Fruit fly (Drosophila melanogaster): Measurements from ENCODE around the gene Sec71.

Sec71 gene

dm6 chr2L:13833058-13833457, 39.7 kb downstream of the Sec71 start, which contains the start of the genes GatC, PolG2 and Polr2C (continued):
- TF ChIP-seq dmrt99B (tag; optimal IDR thresholded peaks at IDR 0.05) (no peak), knrl (GFP tag; IDR thresholded peaks at IDR 0.05; ENCODE audit: partially characterized antibody) (peak; percentile 81), z (GFP tag; IDR thresholded peaks at IDR 0.05) (no peak), Spps (tag; optimal IDR thresholded peaks at IDR 0.05) (no peak), CG6813 (GFP tag; optimal IDR thresholded peaks at IDR 0.05) (no peak), pfk (GFP tag; optimal IDR thresholded peaks at IDR 0.05) (no peak), CG32772 (GFP tag; IDR thresholded peaks at IDR 0.05) (no peak), kah (GFP tag; optimal IDR thresholded peaks at IDR 0.05) (no peak), fru (optimal IDR thresholded peaks at IDR 0.05) (no peak), Hr39 (optimal IDR thresholded peaks at IDR 0.05) (no peak), CG8924 (tag; optimal IDR thresholded peaks at IDR 0.05) (peak; percentile 45), sisA (GFP tag; IDR thresholded peaks at IDR 0.05) (no peak), shn (GFP tag; optimal IDR thresholded peaks at IDR 0.05) (no peak), CG14860 (GFP tag; IDR thresholded peaks at IDR 0.05; ENCODE audit: partially characterized antibody) (peak; percentile 76), CG7357 (GFP tag; IDR thresholded peaks at IDR 0.05) (peak; percentile 82), CG2678 (tag; optimal IDR thresholded peaks at IDR 0.05) (no peak), crc (GFP tag; optimal IDR thresholded peaks at IDR 0.05) (no peak), Deaf1 (tag; optimal IDR thresholded peaks at IDR 0.05) (no peak), crol (GFP tag; IDR thresholded peaks at IDR 0.05) (no peak), CG10462 (GFP tag; optimal IDR thresholded peaks at IDR 0.05) (peak; percentile 16), CG1647 (GFP tag; optimal IDR thresholded peaks at IDR 0.05) (no peak), CG8359 (GFP tag; optimal IDR thresholded peaks at IDR 0.05; ENCODE audit: borderline replicate concordance) (no peak), CG13287 (GFP tag; IDR thresholded peaks at IDR 0.05; ENCODE audit: partially characterized antibody) (peak; percentile 89), dm (GFP tag; optimal IDR thresholded peaks at IDR 0.05) (no peak), CG7928 (GFP tag; optimal IDR thresholded peaks at IDR 0.05) (peak; percentile 76), CG18011 (GFP tag; optimal IDR thresholded peaks at IDR 0.05) (peak; percentile 97), maf-S (GFP tag; optimal IDR thresholded peaks at IDR 0.05) (peak; percentile 43), CG33557 (GFP tag; optimal IDR thresholded peaks at IDR 0.05) (no peak), peb (GFP tag; IDR thresholded peaks at IDR 0.05) (no peak), Ets65A (GFP tag) (peak; percentile 34), sna (GFP tag; IDR thresholded peaks at IDR 0.05; ENCODE audit: partially characterized antibody) (peak; percentile 81), CG16863 (GFP tag; optimal IDR thresholded peaks at IDR 0.05) (peak; percentile 38), dati (GFP tag; IDR thresholded peaks at IDR 0.05) (no peak), kni (GFP tag; optimal IDR thresholded peaks at IDR 0.05) (no peak), CG42726 (GFP tag; IDR thresholded peaks at IDR 0.05; ENCODE audit: partially characterized antibody) (peak; percentile 6; the same call in 1 of the 2 replicates), sob (GFP tag; IDR thresholded peaks at IDR 0.05) (peak; percentile 72), CG32767 (GFP tag; IDR thresholded peaks at IDR 0.05) (no peak), grn (GFP tag; optimal IDR thresholded peaks at IDR 0.05) (no peak), CG3838 (GFP tag; optimal IDR thresholded peaks at IDR 0.05) (peak; percentile 60), Dfd (GFP tag; optimal IDR thresholded peaks at IDR 0.05) (no peak), CG14965 (GFP tag; optimal IDR thresholded peaks at IDR 0.05; ENCODE audit: borderline replicate concordance) (no peak), ind (GFP tag; optimal IDR thresholded peaks at IDR 0.05) (no peak), CG33213 (GFP tag; optimal IDR thresholded peaks at IDR 0.05) (peak; percentile 27), bbx (GFP tag; IDR thresholded peaks at IDR 0.05; ENCODE audit: partially characterized antibody) (peak; percentile 76), pnt (GFP tag; optimal IDR thresholded peaks at IDR 0.05) (peak; percentile 11), BEAF-32 (GFP tag; optimal IDR thresholded peaks at IDR 0.05) (peak; percentile 77), Jarid2 (GFP tag; optimal IDR thresholded peaks at IDR 0.05) (no peak), CG15601 (tag; optimal IDR thresholded peaks at IDR 0.05) (peak; percentile 35), MTF-1 (GFP tag; optimal IDR thresholded peaks at IDR 0.05; ENCODE audit: borderline replicate concordance) (no peak), Drgx (GFP tag; IDR thresholded peaks at IDR 0.05) (no peak), repo (GFP tag; optimal IDR thresholded peaks at IDR 0.05) (no peak), CG11085 (GFP tag; IDR thresholded peaks at IDR 0.05) (no peak)

Data from whole organism, embryonic.